Worm (Caenorhabditis elegans): ENCODE data around the gene slc-25A29.

slc-25A29 gene

DNA sequence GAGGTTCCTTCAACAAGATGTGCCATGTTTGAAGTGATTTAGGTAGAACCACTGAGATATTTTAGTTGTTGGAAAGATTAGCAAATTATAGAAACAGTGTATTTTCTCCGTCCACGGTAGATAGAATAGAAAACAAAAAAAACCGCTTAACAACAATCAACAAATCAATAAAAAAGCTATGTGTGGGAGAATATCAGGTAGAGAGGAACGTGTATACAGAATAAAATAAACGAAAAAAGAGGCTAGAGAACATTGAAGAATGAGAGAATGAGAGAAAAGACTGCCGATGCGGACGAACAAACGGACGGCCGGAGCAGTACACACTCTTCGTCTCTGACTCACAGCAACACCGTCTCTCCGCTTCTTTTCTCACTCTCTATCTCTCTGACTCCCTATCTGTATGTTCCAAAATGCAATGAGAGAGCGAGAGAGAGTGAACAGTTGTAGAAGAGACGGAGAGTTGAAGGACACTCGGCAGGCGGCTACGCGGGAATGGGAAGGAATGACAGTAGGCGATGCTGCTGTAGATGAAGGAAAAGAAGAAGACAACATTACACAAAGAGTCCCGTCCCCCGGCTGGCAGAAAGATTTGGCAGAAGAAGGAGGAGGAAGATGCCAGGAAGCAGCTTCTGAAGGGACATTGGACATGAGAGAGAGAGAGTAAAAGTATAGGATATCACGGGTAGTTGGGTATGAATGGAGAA, 38.8 kb upstream of the slc-25A29 start, which contains the start of gene unc-112 (continued):
- no peak for TF ChIP-seq mml-1 (tag; optimal IDR thresholded peaks at IDR 0.05)
- TF ChIP-seq mdl-1 (tag; optimal IDR thresholded peaks at IDR 0.05): no peak
- no peak for TF ChIP-seq ztf-4 (tag; optimal IDR thresholded peaks at IDR 0.05)
- TF ChIP-seq ceh-16 (tag; optimal IDR thresholded peaks at IDR 0.05): no peak
- TF ChIP-seq nhr-43 (tag; optimal IDR thresholded peaks at IDR 0.05; ENCODE audit: poor library complexity, severe bottlenecking): peak; percentile 25
- TF ChIP-seq ama-1 (optimal IDR thresholded peaks at IDR 0.05): no peak

DNA sequence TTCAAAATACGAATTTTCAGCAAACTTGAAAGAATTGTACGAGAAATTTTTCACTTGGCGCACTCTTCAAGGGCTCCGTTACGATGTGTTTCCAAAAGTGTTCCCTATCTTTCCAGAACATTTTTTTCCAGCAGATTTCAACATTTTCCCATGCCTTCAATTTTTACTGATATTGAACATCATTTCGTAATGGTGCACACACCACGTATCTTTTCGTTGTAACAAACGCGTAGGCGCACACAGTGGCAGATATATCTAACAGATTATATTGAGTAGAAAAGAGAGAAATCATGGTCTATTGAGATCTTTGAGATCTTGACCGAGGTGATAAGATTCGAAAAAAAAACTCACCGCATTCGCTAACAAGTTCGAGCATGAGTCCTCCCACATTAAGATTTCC, 37.7 kb upstream of the slc-25A29 start:
- TF ChIP-seq egl-27 (tag; optimal IDR thresholded peaks at IDR 0.05) (no peak), ceh-28 (tag; optimal IDR thresholded peaks at IDR 0.05) (no peak), elt-2 (tag; optimal IDR thresholded peaks at IDR 0.05) (no peak), R02D3.7 (tag; optimal IDR thresholded peaks at IDR 0.05) (no peak), nhr-23 (tag; optimal IDR thresholded peaks at IDR 0.05) (no peak), fkh-2 (tag; optimal IDR thresholded peaks at IDR 0.05) (no peak), ama-1 (optimal IDR thresholded peaks at IDR 0.05) (no peak), ztf-11 (tag; optimal IDR thresholded peaks at IDR 0.05) (no peak), ceh-9 (tag; optimal IDR thresholded peaks at IDR 0.05) (no peak), tbx-2 (tag; optimal IDR thresholded peaks at IDR 0.05) (no peak), nhr-237 (tag; optimal IDR thresholded peaks at IDR 0.05) (no peak), egl-5 (tag; optimal IDR thresholded peaks at IDR 0.05) (no peak), elt-1 (tag; optimal IDR thresholded peaks at IDR 0.05) (no peak), ZK546.5 (tag; optimal IDR thresholded peaks at IDR 0.05) (no peak), unc-39 (tag; optimal IDR thresholded peaks at IDR 0.05) (no peak), fkh-10 (GFP tag; optimal IDR thresholded peaks at IDR 0.05) (no peak), lin-15B (tag; optimal IDR thresholded peaks at IDR 0.05) (no peak), nhr-67 (tag; optimal IDR thresholded peaks at IDR 0.05) (no peak), nhr-43 (tag; optimal IDR thresholded peaks at IDR 0.05; ENCODE audit: poor library complexity, severe bottlenecking) (no peak), hmg-11 (tag; optimal IDR thresholded peaks at IDR 0.05) (no peak)

DNA sequence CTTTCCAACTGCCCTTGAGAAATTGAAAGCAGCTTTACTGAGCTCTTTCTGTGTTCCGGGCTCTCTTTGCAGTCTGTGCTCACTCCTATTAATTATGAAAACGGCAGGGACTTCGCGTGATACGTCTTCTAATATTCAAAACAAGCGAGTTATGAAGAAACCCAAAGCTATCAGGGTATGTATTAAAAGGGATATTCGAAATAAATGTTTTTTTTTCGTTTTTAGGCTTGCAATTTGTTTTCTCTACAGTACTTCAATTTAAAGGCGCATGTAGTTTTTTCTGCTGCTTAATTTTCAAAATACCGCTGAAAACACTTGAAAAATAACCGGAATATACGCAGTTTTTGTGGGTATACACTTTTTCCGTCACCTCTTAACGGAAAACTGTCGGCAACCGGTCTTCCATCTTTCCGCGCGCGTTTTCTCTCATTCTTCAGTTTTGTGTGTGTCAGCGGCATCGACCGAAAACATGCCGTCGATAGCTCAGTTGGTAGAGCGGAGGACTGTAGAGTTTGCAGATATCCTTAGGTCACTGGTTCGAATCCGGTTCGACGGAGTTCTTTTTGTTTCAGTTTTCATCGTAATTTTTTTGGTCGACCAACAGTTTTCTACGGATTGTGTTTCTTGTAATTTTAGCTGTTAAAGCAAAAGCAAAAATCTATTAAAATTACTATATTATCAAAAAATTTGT, 31.2 kb upstream of the slc-25A29 start, which contains the start of gene gasr-8:
Gene gasr-8 (plus strand): TSS at position 51 of the 691 bp plus-strand sequence.
- peak; percentile 18 for TF ChIP-seq pha-4 (tag; optimal IDR thresholded peaks at IDR 0.05)
- TF ChIP-seq nfya-1 (tag; optimal IDR thresholded peaks at IDR 0.05; ENCODE audit: insufficient read depth): peak; percentile 22
- no peak for TF ChIP-seq egl-5 (tag; optimal IDR thresholded peaks at IDR 0.05)

DNA sequence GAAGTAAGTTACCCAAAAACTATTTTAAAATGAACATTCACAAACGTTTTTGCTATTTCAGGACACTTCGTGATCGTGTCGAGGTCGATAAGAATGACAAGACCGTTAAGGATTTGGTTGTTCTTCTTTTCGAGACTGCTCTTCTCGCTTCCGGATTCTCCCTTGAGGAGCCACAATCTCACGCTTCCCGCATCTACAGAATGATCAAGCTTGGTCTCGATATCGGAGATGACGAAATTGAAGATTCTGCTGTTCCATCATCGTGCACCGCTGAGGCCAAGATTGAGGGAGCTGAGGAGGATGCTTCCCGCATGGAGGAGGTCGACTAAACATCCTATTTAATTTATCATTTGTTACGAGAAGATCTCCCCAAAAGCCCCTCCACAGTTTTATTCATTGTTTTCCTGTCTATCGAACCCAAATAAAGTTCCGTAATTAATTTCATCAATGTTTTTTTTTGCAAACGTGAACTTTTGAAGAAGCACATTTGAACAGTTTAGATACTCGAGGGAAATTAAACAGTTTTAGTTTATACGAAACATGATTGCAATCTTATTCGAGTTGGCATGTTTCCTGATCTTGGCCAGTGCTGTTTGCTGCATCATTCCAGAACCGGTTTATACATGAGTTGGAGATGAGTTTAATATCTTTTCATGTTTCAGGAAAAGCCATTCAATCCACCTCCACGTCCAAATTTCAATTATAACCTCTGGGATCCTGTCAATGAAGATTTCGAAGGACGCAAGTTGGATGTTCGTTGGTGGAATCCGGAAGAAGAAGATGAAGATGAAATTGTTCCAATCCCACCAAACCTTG, 30.3 kb upstream of the slc-25A29 start, which contains the start of gene C47E8.11:
Gene C47E8.11 (plus strand): TSS at position 520 of the 816 bp plus-strand sequence.
- TF ChIP-seq egl-27 (tag; optimal IDR thresholded peaks at IDR 0.05) (no peak), egl-5 (tag; optimal IDR thresholded peaks at IDR 0.05) (peak; percentile 26), fkh-10 (GFP tag; optimal IDR thresholded peaks at IDR 0.05) (no peak), ztf-11 (tag; optimal IDR thresholded peaks at IDR 0.05) (no peak), lin-39 (tag; optimal IDR thresholded peaks at IDR 0.05) (peak; percentile 45), snpc-4 (tag; optimal IDR thresholded peaks at IDR 0.05) (peak; percentile 52), skn-1 (tag; optimal IDR thresholded peaks at IDR 0.05) (no peak), nhr-67 (tag; optimal IDR thresholded peaks at IDR 0.05) (no peak), aly-2 (tag; optimal IDR thresholded peaks at IDR 0.05) (no peak), nhr-12 (tag; optimal IDR thresholded peaks at IDR 0.05) (no peak), fos-1 (tag; optimal IDR thresholded peaks at IDR 0.05) (peak; percentile 29), ZK546.5 (tag; optimal IDR thresholded peaks at IDR 0.05) (no peak), R02D3.7 (tag; optimal IDR thresholded peaks at IDR 0.05) (no peak), elt-2 (tag; optimal IDR thresholded peaks at IDR 0.05) (peak; percentile 42), tbx-2 (tag; optimal IDR thresholded peaks at IDR 0.05) (peak; percentile 81), unc-39 (tag; optimal IDR thresholded peaks at IDR 0.05) (no peak), zag-1 (tag; optimal IDR thresholded peaks at IDR 0.05) (no peak), nhr-11 (tag; optimal IDR thresholded peaks at IDR 0.05) (no peak), unc-62 (GFP tag; optimal IDR thresholded peaks at IDR 0.05) (no peak), nfya-1 (tag; optimal IDR thresholded peaks at IDR 0.05; ENCODE audit: insufficient read depth) (peak; percentile 60), eor-1 (tag; optimal IDR thresholded peaks at IDR 0.05) (no peak), ceh-9 (tag; optimal IDR thresholded peaks at IDR 0.05) (no peak), lsy-12 (tag; optimal IDR thresholded peaks at IDR 0.05) (peak; percentile 37), nhr-77 (tag; optimal IDR thresholded peaks at IDR 0.05) (no peak), ama-1 (optimal IDR thresholded peaks at IDR 0.05) (peak; percentile 99), sea-2 (GFP tag; optimal IDR thresholded peaks at IDR 0.05) (no peak), nhr-43 (tag; optimal IDR thresholded peaks at IDR 0.05; ENCODE audit: poor library complexity, severe bottlenecking) (peak; percentile 59), jun-1 (tag; optimal IDR thresholded peaks at IDR 0.05) (no peak), ceh-28 (tag; optimal IDR thresholded peaks at IDR 0.05) (no peak), mml-1 (tag; optimal IDR thresholded peaks at IDR 0.05) (no peak), nhr-237 (tag; optimal IDR thresholded peaks at IDR 0.05) (no peak), lin-15B (tag; optimal IDR thresholded peaks at IDR 0.05) (no peak), hmg-11 (tag; optimal IDR thresholded peaks at IDR 0.05) (peak; percentile 22), elt-3 (tag; optimal IDR thresholded peaks at IDR 0.05) (no peak)

All from whole organism, L3 larva.